Worm (Caenorhabditis elegans) whole organism, L1 larva: Measurements from ENCODE around the gene rabs-5.

Experiments
- alr-1 ChIP-seq: fragments of 200-800 bp; sonication (Bioruptor generic); optimal IDR thresholded peaks from 2 replicates; lab custom pipeline; 2018; ENCODE audit warnings: borderline replicate concordance, mild to moderate bottlenecking, missing genetic modification characterization, missing compliant biosample characterization
- aly-2 ChIP-seq: fragments of 150-350 bp; optimal IDR thresholded peaks from 2 replicates; lab custom pipeline; 2014; ENCODE audit warnings: missing biosample characterization, missing genetic modification characterization
- efl-3 ChIP-seq: fragments of 200-800 bp; sonication (Bioruptor generic); optimal IDR thresholded peaks from 2 replicates; lab custom pipeline; 2018; ENCODE audit warnings: mild to moderate bottlenecking, missing genetic modification characterization, missing compliant biosample characterization
- egl-27 ChIP-seq, 2 experiments: fragments of 150-350 bp in 1 of 2; sonication (generic microtip); optimal IDR thresholded peaks; 3 replicates each; lab custom pipeline; 2017 to 2018; ENCODE audit warnings: missing biosample characterization in 2 of 2, missing genetic modification characterization in 2 of 2, missing genetic modification reagents in 2 of 2
- lin-13 ChIP-seq: fragments of 150-350 bp; optimal IDR thresholded peaks from 2 replicates; lab custom pipeline; 2014; ENCODE audit warnings: missing biosample characterization, missing genetic modification reagents, missing genetic modification characterization
- lin-39 ChIP-seq: fragments of 150-350 bp; optimal IDR thresholded peaks from 2 replicates; lab custom pipeline; 2014; ENCODE audit warnings: missing biosample characterization, missing genetic modification reagents, missing genetic modification characterization
- mdl-1 ChIP-seq, 2 experiments: fragments of 150-350 bp; optimal IDR thresholded peaks; 2 replicates each; lab custom pipeline; 2014 to 2017; ENCODE audit warnings: missing biosample characterization in 2 of 2, missing genetic modification characterization in 2 of 2, inconsistent platforms in 1 of 2
- nhr-12 ChIP-seq: sonication (generic microtip); optimal IDR thresholded peaks from 2 replicates; lab custom pipeline; 2017; ENCODE audit warnings: missing biosample characterization, missing genetic modification characterization
- nhr-28 ChIP-seq: fragments of 150-350 bp; optimal IDR thresholded peaks from 2 replicates; lab custom pipeline; 2014; ENCODE audit warnings: missing biosample characterization, missing genetic modification characterization
- nhr-90 ChIP-seq: sonication (generic microtip); optimal IDR thresholded peaks from 2 replicates; lab custom pipeline; 2016; ENCODE audit warnings: mild to moderate bottlenecking, missing genetic modification characterization, missing compliant biosample characterization; ENCODE audit not compliant: poor library complexity
- unc-130 ChIP-seq: fragments of 150-350 bp; optimal IDR thresholded peaks from 2 replicates; lab custom pipeline; 2017; ENCODE audit warnings: missing biosample characterization, missing genetic modification characterization, inconsistent platforms
- unc-62 ChIP-seq: fragments of 150-350 bp; optimal IDR thresholded peaks from 2 replicates; lab custom pipeline; 2014; ENCODE audit warnings: missing biosample characterization, missing genetic modification reagents, missing genetic modification characterization

DNA sequence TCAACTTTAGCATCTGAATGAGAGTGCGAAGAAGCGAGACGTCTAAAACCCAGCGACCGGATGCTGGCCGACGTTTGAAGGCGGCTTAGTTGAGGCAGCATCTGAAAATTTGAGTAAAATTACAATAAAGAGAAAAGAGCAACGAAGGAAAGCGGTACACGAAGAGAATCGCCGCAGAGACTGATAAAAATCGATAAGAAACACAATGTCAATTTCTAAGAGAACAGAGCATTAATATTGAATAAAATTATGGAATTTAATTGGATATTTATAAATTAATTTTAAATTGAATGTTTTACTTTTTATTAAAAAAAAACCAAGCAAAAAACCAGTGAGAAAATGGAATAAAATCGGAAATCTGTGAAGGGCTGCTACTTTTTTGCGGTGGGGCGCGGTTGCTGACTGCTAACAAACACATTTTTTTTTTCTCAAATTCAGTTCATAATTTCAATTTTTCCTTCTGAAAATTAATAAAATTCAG, 22.8 kb upstream of the rabs-5 start, which contains the start of the genes ndub-11 and moc-3:
- no peak for TF ChIP-seq alr-1 (tag; lab: Kevin White, UChicago)
- TF ChIP-seq nhr-90: no peak
- TF ChIP-seq mdl-1 (tag; optimal IDR thresholded peaks at IDR 0.05; lab: Kevin White, UChicago): no peak
- TF ChIP-seq egl-27 (tag; optimal IDR thresholded peaks at IDR 0.05; lab: Kevin White, UChicago): no peak
- TF ChIP-seq unc-130: no peak
- no peak for TF ChIP-seq lin-39 (tag; lab: Kevin White, UChicago)
- TF ChIP-seq unc-62 (GFP tag; lab: Kevin White, UChicago): no peak
- TF ChIP-seq nhr-28 (tag; lab: Kevin White, UChicago): no peak
- no peak for TF ChIP-seq aly-2
- no peak for TF ChIP-seq nhr-12
- TF ChIP-seq efl-3 (GFP tag; lab: Kevin White, UChicago): no peak
- TF ChIP-seq lin-13 (GFP tag; lab: Kevin White, UChicago): no peak
